Fruit fly (Drosophila melanogaster): ENCODE measurements around the gene mkg-p.

Gene mkg-p

DNA sequence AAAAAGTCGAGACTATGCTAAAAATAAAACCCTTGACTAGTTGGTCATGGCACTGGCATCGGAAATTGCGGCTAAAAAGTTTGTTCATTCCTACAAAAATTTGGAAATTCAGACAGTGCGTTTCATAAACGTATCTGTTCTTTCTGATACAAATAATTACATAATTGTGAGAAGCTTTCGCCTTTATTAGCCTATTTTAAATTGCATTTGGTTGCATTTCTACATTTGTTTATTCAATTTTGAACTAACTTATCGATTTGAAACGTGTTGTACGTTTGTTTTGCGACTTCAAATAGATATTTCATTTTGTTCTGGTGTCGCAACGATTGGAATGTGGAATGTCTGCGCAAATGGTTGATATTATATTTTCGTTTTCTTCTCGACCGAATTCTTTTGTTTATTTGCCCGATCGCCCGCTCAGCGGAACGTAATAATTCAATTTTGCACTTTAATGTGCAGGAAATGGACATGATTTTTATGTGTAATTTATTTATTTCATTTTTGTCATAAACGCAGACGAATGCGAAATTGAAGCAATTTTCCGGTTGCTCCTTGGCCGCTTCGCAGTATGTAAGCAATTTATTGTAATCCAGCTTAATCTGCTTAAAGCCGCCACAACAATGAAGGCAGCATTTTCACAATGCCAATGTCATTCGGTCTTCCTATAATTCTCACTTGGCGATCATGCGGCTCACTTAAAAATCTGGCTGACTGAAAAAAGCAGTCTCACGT lies 41.1 kb upstream of the mkg-p start (continued):
- TF ChIP-seq C15 (GFP tag; IDR thresholded peaks at IDR 0.05) (peak; percentile 41; the same call in 1 of the 3 replicates), bowl (GFP tag; IDR thresholded peaks at IDR 0.05) (no peak; the same call in 1 of the 2 replicates), CG7271 (tag; optimal IDR thresholded peaks at IDR 0.05) (no peak), Dek (tag; optimal IDR thresholded peaks at IDR 0.05) (peak; percentile 38), tio (GFP tag; optimal IDR thresholded peaks at IDR 0.05) (peak; percentile 46), da (GFP tag; optimal IDR thresholded peaks at IDR 0.05) (no peak), CG11093 (GFP tag; IDR thresholded peaks at IDR 0.05) (no peak), slbo (GFP tag; IDR thresholded peaks at IDR 0.05) (peak; percentile 76), Eip74EF (GFP tag; optimal IDR thresholded peaks at IDR 0.05) (peak in 1 of 2 experiments; percentile 29), hth (optimal IDR thresholded peaks at IDR 0.05) (no peak), slou (GFP tag; optimal IDR thresholded peaks at IDR 0.05) (peak; percentile 1), Poxn (GFP tag; IDR thresholded peaks at IDR 0.05) (no peak; the same call in 1 of the 2 replicates), CG1602 (GFP tag; optimal IDR thresholded peaks at IDR 0.05) (no peak), Xbp1 (GFP tag; optimal IDR thresholded peaks at IDR 0.05) (peak; percentile 62), ci (GFP tag; IDR thresholded peaks at IDR 0.05) (peak; percentile 72; the same call in 1 of the 3 replicates), CG12071 (GFP tag; optimal IDR thresholded peaks at IDR 0.05) (peak; percentile 68), grau (tag; optimal IDR thresholded peaks at IDR 0.05) (peak; percentile 75), repo (GFP tag; optimal IDR thresholded peaks at IDR 0.05) (no peak), gt (GFP tag; IDR thresholded peaks at IDR 0.05) (no peak), CG2202 (tag; optimal IDR thresholded peaks at IDR 0.05) (no peak), CG31388 (GFP tag; optimal IDR thresholded peaks at IDR 0.05) (no peak), CG33557 (GFP tag; optimal IDR thresholded peaks at IDR 0.05) (no peak), CG1832 (GFP tag; optimal IDR thresholded peaks at IDR 0.05) (no peak), sr (GFP tag; IDR thresholded peaks at IDR 0.05) (no peak), Scr (GFP tag; IDR thresholded peaks at IDR 0.05; ENCODE audit: partially characterized antibody) (no peak), fru (optimal IDR thresholded peaks at IDR 0.05) (no peak), CG11560 (tag; IDR thresholded peaks at IDR 0.05) (no peak), gce (GFP tag; IDR thresholded peaks at IDR 0.05) (no peak), CG13894 (tag; optimal IDR thresholded peaks at IDR 0.05) (peak; percentile 32), bab2 (GFP tag; optimal IDR thresholded peaks at IDR 0.05) (peak; percentile 23), lov (optimal IDR thresholded peaks at IDR 0.05) (no peak), lov (GFP tag; IDR thresholded peaks at IDR 0.05) (no peak), Lhr (GFP tag; optimal IDR thresholded peaks at IDR 0.05) (no peak), CG2889 (GFP tag; IDR thresholded peaks at IDR 0.05) (no peak), cg (GFP tag; optimal IDR thresholded peaks at IDR 0.05) (no peak), CG11696 (GFP tag; IDR thresholded peaks at IDR 0.05) (no peak), ttk (GFP tag; IDR thresholded peaks at IDR 0.05) (no peak), CG14965 (GFP tag; optimal IDR thresholded peaks at IDR 0.05; ENCODE audit: borderline replicate concordance) (no peak), Dip3 (GFP tag; optimal IDR thresholded peaks at IDR 0.05) (peak; percentile 47), unc-4 (GFP tag; IDR thresholded peaks at IDR 0.05; ENCODE audit: partially characterized antibody) (no peak), trem (tag; optimal IDR thresholded peaks at IDR 0.05) (no peak), CG13123 (GFP tag; optimal IDR thresholded peaks at IDR 0.05) (no peak), disco-r (GFP tag; optimal IDR thresholded peaks at IDR 0.05) (no peak), Xrp1 (GFP tag; IDR thresholded peaks at IDR 0.05) (peak; percentile 43; the same call in 1 of the 2 replicates), ind (GFP tag; optimal IDR thresholded peaks at IDR 0.05) (peak; percentile 59), CG7372 (GFP tag; IDR thresholded peaks at IDR 0.05) (no peak; the same call in 1 of the 2 replicates), dan (GFP tag; IDR thresholded peaks at IDR 0.05) (no peak), MTF-1 (GFP tag; optimal IDR thresholded peaks at IDR 0.05; ENCODE audit: borderline replicate concordance) (no peak), ftz-f1 (GFP tag; optimal IDR thresholded peaks at IDR 0.05) (no peak), D19B (GFP tag; optimal IDR thresholded peaks at IDR 0.05) (peak; percentile 57), gcm (GFP tag; optimal IDR thresholded peaks at IDR 0.05) (no peak)

All from whole organism, embryonic.